Worm (Caenorhabditis elegans): ENCODE measurements around the gene glb-3.

The glb-3 gene

ce11 chrV:11146958-11147779 lies 12.8 kb downstream of the glb-3 start, which contains the start of the genes T19C4.24 and nlp-33 (continued):
- no peak for TF ChIP-seq aha-1 (tag)
- no peak; the same call in 1 of the 2 replicates for TF ChIP-seq T26A8.4 (GFP tag; IDR thresholded peaks at IDR 0.05)
- TF ChIP-seq saeg-2 (GFP tag; IDR thresholded peaks at IDR 0.05): no peak
- TF ChIP-seq F44E2.7 (GFP tag; IDR thresholded peaks at IDR 0.05): no peak
- TF ChIP-seq F10B5.3 (tag; optimal IDR thresholded peaks at IDR 0.05): no peak
- peak; percentile 50 for TF ChIP-seq gei-8 (GFP tag; optimal IDR thresholded peaks at IDR 0.05)
- no peak for TF ChIP-seq jun-1 (tag; optimal IDR thresholded peaks at IDR 0.05)
- TF ChIP-seq spr-1 (tag; optimal IDR thresholded peaks at IDR 0.05): no peak
- TF ChIP-seq mxl-3 (GFP tag; optimal IDR thresholded peaks at IDR 0.05): no peak
- no peak for TF ChIP-seq mep-1 (tag; optimal IDR thresholded peaks at IDR 0.05)
- TF ChIP-seq ctbp-1 (GFP tag; IDR thresholded peaks at IDR 0.05): 0 out of 2 replicates have a peak, but pooled peaks have one; percentile 15
- TF ChIP-seq ZK337.2 (GFP tag; IDR thresholded peaks at IDR 0.05): no peak
- TF ChIP-seq skn-1 (tag; optimal IDR thresholded peaks at IDR 0.05): no peak
- no peak for TF ChIP-seq sdz-12 (GFP tag; optimal IDR thresholded peaks at IDR 0.05)
- TF ChIP-seq ZK546.5 (tag; optimal IDR thresholded peaks at IDR 0.05): no peak
- TF ChIP-seq duxl-1 (tag; optimal IDR thresholded peaks at IDR 0.05; ENCODE audit: poor library complexity): no peak
- TF ChIP-seq hlh-30 (tag; optimal IDR thresholded peaks at IDR 0.05; ENCODE audit: insufficient read depth): peak; percentile 49
- TF ChIP-seq unc-62 (GFP tag; optimal IDR thresholded peaks at IDR 0.05 in 1 of 2): peak in 1 of 2 experiments; percentile 97
- no peak for TF ChIP-seq unc-62 (tag; optimal IDR thresholded peaks at IDR 0.05)
- TF ChIP-seq Y5F2A.4 (GFP tag; optimal IDR thresholded peaks at IDR 0.05): no peak
- TF ChIP-seq nhr-111 (GFP tag; optimal IDR thresholded peaks at IDR 0.05): no peak
- TF ChIP-seq rbr-2 (tag; optimal IDR thresholded peaks at IDR 0.05): no peak
- TF ChIP-seq dmd-9 (GFP tag; IDR thresholded peaks at IDR 0.05): no peak
- TF ChIP-seq pqm-1 (tag; optimal IDR thresholded peaks at IDR 0.05): no peak
- TF ChIP-seq Y48G9A.11 (GFP tag; IDR thresholded peaks at IDR 0.05): no peak
- TF ChIP-seq F26F4.8 (GFP tag; conservative IDR thresholded peaks at IDR 0.05): no peak
- TF ChIP-seq nhr-77 (tag; optimal IDR thresholded peaks at IDR 0.05): no peak
- peak; percentile 94 for TF ChIP-seq ama-1 (optimal IDR thresholded peaks at IDR 0.05)
- no peak for TF ChIP-seq unc-39 (tag; optimal IDR thresholded peaks at IDR 0.05)
- TF ChIP-seq mxl-2 (GFP tag; conservative IDR thresholded peaks at IDR 0.05): 0 out of 2 replicates have a peak, but pooled peaks have one; percentile 50
- no peak for TF ChIP-seq vab-7 (GFP tag; IDR thresholded peaks at IDR 0.05)
- no peak for TF ChIP-seq hlh-11 (tag; optimal IDR thresholded peaks at IDR 0.05)
- TF ChIP-seq cey-2 (tag; optimal IDR thresholded peaks at IDR 0.05; ENCODE audit: borderline replicate concordance, insufficient read depth): no peak
- TF ChIP-seq ceh-44 (GFP tag; IDR thresholded peaks at IDR 0.05): no peak
- TF ChIP-seq ceh-62 (tag; optimal IDR thresholded peaks at IDR 0.05): no peak
- TF ChIP-seq daf-12 (tag; optimal IDR thresholded peaks at IDR 0.05): no peak
- no peak for TF ChIP-seq lsy-2 (tag; optimal IDR thresholded peaks at IDR 0.05)
- no peak for TF ChIP-seq madf-5 (GFP tag; IDR thresholded peaks at IDR 0.05)
- no peak for TF ChIP-seq nhr-41 (GFP tag; IDR thresholded peaks at IDR 0.05)
- TF ChIP-seq lin-1 (GFP tag; IDR thresholded peaks at IDR 0.05): no peak
- no peak for TF ChIP-seq hmg-1.1 (GFP tag; IDR thresholded peaks at IDR 0.05)
- TF ChIP-seq daf-8 (GFP tag; IDR thresholded peaks at IDR 0.05): no peak
- TF ChIP-seq ztf-11 (tag; optimal IDR thresholded peaks at IDR 0.05): no peak
- TF ChIP-seq lin-13 (GFP tag; optimal IDR thresholded peaks at IDR 0.05): no peak
- TF ChIP-seq nhr-11 (tag; optimal IDR thresholded peaks at IDR 0.05): no peak

Data from whole organism, L4 larva.